Fruit fly (Drosophila melanogaster) whole organism: Measurements from ENCODE around the gene CG31068.

Experiments used
- CG8478 ChIP-seq: fragments of >200 bp; optimal IDR thresholded peaks from 2 replicates; lab custom pipeline; 2018; ENCODE audit warnings: inconsistent platforms
- Dll ChIP-seq: fragments of >200 bp; optimal IDR thresholded peaks from 2 replicates; lab custom pipeline; 2017
- EcR ChIP-seq, 2 experiments: fragments of >200 bp; optimal IDR thresholded peaks; 2 replicates each; lab custom pipeline; 2017; ENCODE audit warnings: missing biosample characterization in 2 of 2, missing genetic modification characterization in 2 of 2, missing genetic modification reagents in 2 of 2
- pan ChIP-seq: fragments of >200 bp; optimal IDR thresholded peaks from 2 replicates; lab custom pipeline; 2017
- psq ChIP-seq: fragments of >200 bp; optimal IDR thresholded peaks from 2 replicates; lab custom pipeline; 2017
- usp ChIP-seq: fragments of >200 bp; optimal IDR thresholded peaks from 2 replicates; lab custom pipeline; 2017; ENCODE audit warnings: missing biosample characterization, missing genetic modification characterization, mixed read lengths

CG31068 gene

dm6 chr3R:27224727-27225126 lies 8.8 kb upstream of the CG31068 start:
- TF ChIP-seq EcR (GFP tag; optimal IDR thresholded peaks at IDR 0.05; lab: Kevin White, UChicago) (no peak), pan (lab: Kevin White, UChicago) (no peak), Dll (lab: Kevin White, UChicago) (no peak), usp (GFP tag; lab: Kevin White, UChicago) (no peak), psq (no peak), CG8478 (lab: Kevin White, UChicago) (no peak)

dm6 chr3R:27225490-27225889 lies 8.0 kb upstream of the CG31068 start:
- TF ChIP-seq Dll (lab: Kevin White, UChicago) (peak; percentile 1), psq (no peak)

dm6 chr3R:27226080-27226648 lies 7.3 kb upstream of the CG31068 start:
- no peak for TF ChIP-seq Dll (lab: Kevin White, UChicago)
- no peak for TF ChIP-seq CG8478 (lab: Kevin White, UChicago)
- TF ChIP-seq pan (lab: Kevin White, UChicago) = no peak
- TF ChIP-seq usp (GFP tag; lab: Kevin White, UChicago) = no peak
- TF ChIP-seq psq = no peak
- TF ChIP-seq EcR (GFP tag; optimal IDR thresholded peaks at IDR 0.05; lab: Kevin White, UChicago) = no peak

dm6 chr3R:27228342-27228741 lies 5.2 kb upstream of the CG31068 start, which contains the start of gene CG42813:
Gene CG42813, minus strand, starts transcription at chr3R:27228561.
- TF ChIP-seq usp (GFP tag; lab: Kevin White, UChicago) = no peak
- TF ChIP-seq Dll (lab: Kevin White, UChicago) = no peak
- TF ChIP-seq EcR (GFP tag; optimal IDR thresholded peaks at IDR 0.05; lab: Kevin White, UChicago) = no peak
- no peak for TF ChIP-seq pan (lab: Kevin White, UChicago)
- TF ChIP-seq psq = no peak
- TF ChIP-seq CG8478 (lab: Kevin White, UChicago) = no peak

- TF ChIP-seq Dll (lab: Kevin White, UChicago) = no peak
- no peak for TF ChIP-seq CG8478 (lab: Kevin White, UChicago)
- TF ChIP-seq EcR (GFP tag; optimal IDR thresholded peaks at IDR 0.05; lab: Kevin White, UChicago) = no peak
- TF ChIP-seq usp (GFP tag; lab: Kevin White, UChicago) = no peak
- TF ChIP-seq pan (lab: Kevin White, UChicago) = no peak
- TF ChIP-seq psq = no peak
Observed at dm6 chr3R:27229368-27229767, 4.1 kb upstream of the CG31068 start, which contains the start of gene CG42814. Gene CG42814, minus strand, starts transcription at chr3R:27229468.

- no peak for TF ChIP-seq psq
- TF ChIP-seq EcR (GFP tag; optimal IDR thresholded peaks at IDR 0.05; lab: Kevin White, UChicago) = no peak
- TF ChIP-seq pan (lab: Kevin White, UChicago) = no peak
- no peak for TF ChIP-seq CG8478 (lab: Kevin White, UChicago)
- TF ChIP-seq Dll (lab: Kevin White, UChicago) = no peak
- no peak for TF ChIP-seq usp (GFP tag; lab: Kevin White, UChicago)
Observed at dm6 chr3R:27237980-27238379, 4.5 kb downstream of the CG31068 start.

- no peak for TF ChIP-seq psq
- TF ChIP-seq usp (GFP tag; lab: Kevin White, UChicago) = no peak
Observed at dm6 chr3R:27238438-27239301, 5.2 kb downstream of the CG31068 start, which contains the start of the genes CG31064 and PolA2. Gene CG31064, minus strand, starts transcription at chr3R:27239085. Gene PolA2, plus strand, starts transcription at chr3R:27239163.

- no peak for TF ChIP-seq EcR (GFP tag; optimal IDR thresholded peaks at IDR 0.05; lab: Kevin White, UChicago)
Observed at dm6 chr3R:27240967-27241366, 7.5 kb downstream of the CG31068 start, which contains the start of gene CG17991. Gene CG17991, plus strand, starts transcription at chr3R:27241267.

dm6 chr3R:27244412-27244741 lies 10.9 kb downstream of the CG31068 start:
- no peak for TF ChIP-seq usp (GFP tag; lab: Kevin White, UChicago)
- no peak for TF ChIP-seq EcR (GFP tag; optimal IDR thresholded peaks at IDR 0.05; lab: Kevin White, UChicago)
- TF ChIP-seq Dll (lab: Kevin White, UChicago) = no peak
- no peak for TF ChIP-seq CG8478 (lab: Kevin White, UChicago)
- TF ChIP-seq pan (lab: Kevin White, UChicago) = no peak
- no peak for TF ChIP-seq psq

- no peak for TF ChIP-seq EcR (GFP tag; optimal IDR thresholded peaks at IDR 0.05; lab: Kevin White, UChicago)
- peak; percentile 81 for TF ChIP-seq CG8478 (lab: Kevin White, UChicago)
- no peak for TF ChIP-seq psq
Observed at dm6 chr3R:27244742-27245400, 11.4 kb downstream of the CG31068 start, which contains the start of gene CG18766. Gene CG18766, minus strand, starts transcription at chr3R:27245249.

- TF ChIP-seq EcR (GFP tag; optimal IDR thresholded peaks at IDR 0.05; lab: Kevin White, UChicago) = no peak
- no peak for TF ChIP-seq CG8478 (lab: Kevin White, UChicago)
- no peak for TF ChIP-seq psq
- TF ChIP-seq usp (GFP tag; lab: Kevin White, UChicago) = no peak
- no peak for TF ChIP-seq pan (lab: Kevin White, UChicago)
- TF ChIP-seq Dll (lab: Kevin White, UChicago) = no peak
Observed at dm6 chr3R:27245401-27245757, 11.9 kb downstream of the CG31068 start.

- no peak for TF ChIP-seq EcR (GFP tag; optimal IDR thresholded peaks at IDR 0.05; lab: Kevin White, UChicago)
- TF ChIP-seq Dll (lab: Kevin White, UChicago) = no peak
- TF ChIP-seq usp (GFP tag; lab: Kevin White, UChicago) = no peak
- no peak for TF ChIP-seq psq
- TF ChIP-seq CG8478 (lab: Kevin White, UChicago) = no peak
- TF ChIP-seq pan (lab: Kevin White, UChicago) = no peak
Observed at dm6 chr3R:27246264-27246663, 12.8 kb downstream of the CG31068 start.
